Fruit fly (Drosophila melanogaster) whole organism, embryonic: ENCODE results near the gene CG42393.

Source experiments
- B-H1 ChIP-seq: fragments of 200-800 bp; sonication (Bioruptor generic); IDR thresholded peaks from 3 replicates; pipeline ENCODE4 v1.3.6; 2022; ENCODE audit warnings: missing biosample characterization, missing genetic modification characterization
- Blimp-1 ChIP-seq: fragments of 200-800 bp; sonication (Bioruptor generic); optimal IDR thresholded peaks from 3 replicates; lab custom pipeline; 2018; ENCODE audit warnings: missing biosample characterization, missing genetic modification characterization, mild to moderate bottlenecking, moderate library complexity, missing genetic modification reagents
- CG10267 ChIP-seq: fragments of 200-800 bp; sonication (Bioruptor generic); optimal IDR thresholded peaks from 2 replicates; lab custom pipeline; 2018; ENCODE audit warnings: missing biosample characterization, mild to moderate bottlenecking, missing genetic modification characterization, moderate library complexity
- CG12299 ChIP-seq: fragments of 200-800 bp; sonication (Bioruptor generic); optimal IDR thresholded peaks from 2 replicates; lab custom pipeline; 2018; ENCODE audit warnings: missing biosample characterization, mild to moderate bottlenecking, missing genetic modification characterization
- CG13123 ChIP-seq: fragments of 200-800 bp; sonication (Bioruptor generic); optimal IDR thresholded peaks from 2 replicates; lab custom pipeline; 2016; ENCODE audit warnings: missing biosample characterization, missing genetic modification characterization
- CG13296 ChIP-seq: fragments of 200-800 bp; sonication (Bioruptor generic); optimal IDR thresholded peaks from 3 replicates; lab custom pipeline; 2018; ENCODE audit warnings: missing biosample characterization, mild to moderate bottlenecking, missing genetic modification characterization
- CG14710 ChIP-seq: fragments of 200-800 bp; sonication (Bioruptor generic); optimal IDR thresholded peaks from 3 replicates; lab custom pipeline; 2019; ENCODE audit warnings: missing biosample characterization, mild to moderate bottlenecking, missing genetic modification characterization, moderate library complexity
- CG16815 ChIP-seq: fragments of 200-800 bp; sonication (Bioruptor generic); optimal IDR thresholded peaks from 3 replicates; lab custom pipeline; 2017; ENCODE audit warnings: missing biosample characterization, mild to moderate bottlenecking, missing genetic modification characterization
- CG16863 ChIP-seq: fragments of 200-800 bp; sonication (Bioruptor generic); optimal IDR thresholded peaks from 3 replicates; lab custom pipeline; 2016; ENCODE audit warnings: missing biosample characterization, missing genetic modification characterization
- CG2875 ChIP-seq: fragments of 200-800 bp; sonication (Bioruptor generic); optimal IDR thresholded peaks from 2 replicates; lab custom pipeline; 2017; ENCODE audit warnings: missing biosample characterization, mild to moderate bottlenecking, missing genetic modification characterization, missing genetic modification reagents
- CG4424 ChIP-seq: fragments of 200-800 bp; sonication (Bioruptor generic); optimal IDR thresholded peaks from 3 replicates; lab custom pipeline; 2016; ENCODE audit warnings: missing biosample characterization, missing genetic modification characterization
- CG4854 ChIP-seq: fragments of 200-800 bp; sonication (Bioruptor generic); optimal IDR thresholded peaks from 2 replicates; lab custom pipeline; 2016; ENCODE audit warnings: missing biosample characterization, missing genetic modification characterization, inconsistent platforms
- CG6689 ChIP-seq: fragments of 200-800 bp; sonication (Bioruptor generic); IDR thresholded peaks from 2 replicates; pipeline ENCODE4 v1.3.6; 2022; ENCODE audit warnings: missing biosample characterization, missing genetic modification characterization
- CG7839 ChIP-seq: fragments of 200-800 bp; sonication (Bioruptor generic); optimal IDR thresholded peaks from 3 replicates; lab custom pipeline; 2018; ENCODE audit warnings: missing biosample characterization, mild to moderate bottlenecking, missing genetic modification characterization, moderate library complexity
- E2f1 ChIP-seq: fragments of 200-800 bp; sonication (Bioruptor generic); IDR thresholded peaks from 2 replicates; pipeline ENCODE4 v1.3.6; 2022; ENCODE audit warnings: missing biosample characterization, missing genetic modification characterization
- Eip74EF ChIP-seq, 2 experiments: fragments of 200-800 bp in 1 of 2; fragments of >200 bp in 1 of 2; sonication (Bioruptor generic) in 1 of 2; optimal IDR thresholded peaks; 2 replicates each; lab custom pipeline; 2017 to 2019; ENCODE audit warnings: missing biosample characterization in 2 of 2, missing genetic modification characterization in 2 of 2, mild to moderate bottlenecking in 1 of 2, moderate library complexity in 1 of 2
- Elba2 ChIP-seq: fragments of 200-800 bp; sonication (Bioruptor generic); optimal IDR thresholded peaks from 3 replicates; lab custom pipeline; 2016; ENCODE audit warnings: missing biosample characterization, missing genetic modification characterization
- Hsf ChIP-seq: fragments of 200-800 bp; sonication (Bioruptor generic); optimal IDR thresholded peaks from 3 replicates; lab custom pipeline; 2016; ENCODE audit warnings: missing biosample characterization, missing genetic modification characterization
- Jarid2 ChIP-seq: fragments of 200-800 bp; sonication (Bioruptor generic); optimal IDR thresholded peaks from 3 replicates; lab custom pipeline; 2017; ENCODE audit warnings: mild to moderate bottlenecking, missing biosample characterization, missing genetic modification reagents, missing genetic modification characterization
- MTF-1 ChIP-seq: fragments of 200-800 bp; sonication (Bioruptor generic); optimal IDR thresholded peaks from 2 replicates; lab custom pipeline; 2018; ENCODE audit warnings: missing biosample characterization, mild to moderate bottlenecking, missing genetic modification characterization, borderline replicate concordance
- Mad ChIP-seq: fragments of 200-800 bp; sonication (Bioruptor generic); optimal IDR thresholded peaks from 2 replicates; lab custom pipeline; 2016; ENCODE audit warnings: missing biosample characterization, missing genetic modification characterization
- Mes4 ChIP-seq: fragments of 200-800 bp; sonication (Bioruptor generic); optimal IDR thresholded peaks from 2 replicates; lab custom pipeline; 2016; ENCODE audit warnings: missing biosample characterization, missing genetic modification characterization
- NK7.1 ChIP-seq: fragments of 200-800 bp; sonication (Bioruptor generic); optimal IDR thresholded peaks from 3 replicates; lab custom pipeline; 2016; ENCODE audit warnings: missing biosample characterization, missing genetic modification characterization
- Nf-YC ChIP-seq: fragments of 200-800 bp; optimal IDR thresholded peaks from 3 replicates; lab custom pipeline; 2019; ENCODE audit warnings: missing biosample characterization, mild to moderate bottlenecking, missing genetic modification characterization, moderate library complexity
- NfI ChIP-seq: fragments of 200-800 bp; sonication (Bioruptor generic); optimal IDR thresholded peaks from 3 replicates; lab custom pipeline; 2018; ENCODE audit warnings: missing biosample characterization, mild to moderate bottlenecking, missing genetic modification characterization, moderate library complexity
- Ptx1 ChIP-seq: fragments of 200-800 bp; sonication (Bioruptor generic); IDR thresholded peaks from 2 replicates; pipeline ENCODE4 v1.3.6; 2022; ENCODE audit warnings: missing biosample characterization, missing genetic modification characterization
- Side ChIP-seq: fragments of 200-800 bp; sonication (Bioruptor generic); optimal IDR thresholded peaks from 2 replicates; lab custom pipeline; 2016; ENCODE audit warnings: missing biosample characterization, missing genetic modification characterization
- Sin3A ChIP-seq: fragments of >200 bp; optimal IDR thresholded peaks from 2 replicates; lab custom pipeline; 2018
- Spps ChIP-seq: fragments of 200-800 bp; sonication (Bioruptor generic); optimal IDR thresholded peaks from 2 replicates; lab custom pipeline; 2018; ENCODE audit warnings: missing biosample characterization, mild to moderate bottlenecking, missing genetic modification characterization
- Taf1 ChIP-seq: fragments of 200-800 bp; sonication (Bioruptor generic); IDR thresholded peaks from 2 replicates; pipeline ENCODE4 v1.3.6; 2022; ENCODE audit warnings: missing biosample characterization, missing genetic modification characterization
- bab2 ChIP-seq: fragments of 200-800 bp; sonication (Bioruptor generic); optimal IDR thresholded peaks from 2 replicates; lab custom pipeline; 2016; ENCODE audit warnings: missing biosample characterization, missing genetic modification characterization
- bowl ChIP-seq: fragments of 200-800 bp; sonication (Bioruptor generic); IDR thresholded peaks from 2 replicates; pipeline ENCODE4 v1.3.6; 2022; ENCODE audit warnings: missing biosample characterization, missing genetic modification characterization
- caup ChIP-seq: fragments of 200-800 bp; sonication (Bioruptor generic); optimal IDR thresholded peaks from 3 replicates; lab custom pipeline; 2017; ENCODE audit warnings: missing biosample characterization, mild to moderate bottlenecking, missing genetic modification characterization, moderate library complexity; ENCODE audit not compliant: severe bottlenecking
- chinmo ChIP-seq: fragments of 200-800 bp; sonication (Bioruptor generic); IDR thresholded peaks from 4 replicates; pipeline ENCODE4 v1.3.6; 2022; ENCODE audit warnings: missing biosample characterization, missing genetic modification characterization; ENCODE audit not compliant: partially characterized antibody
- cwo ChIP-seq: fragments of 200-800 bp; sonication (Bioruptor generic); optimal IDR thresholded peaks from 3 replicates; lab custom pipeline; 2017; ENCODE audit warnings: missing biosample characterization, missing genetic modification characterization, mild to moderate bottlenecking, moderate library complexity, missing genetic modification reagents
- dan ChIP-seq: fragments of 200-800 bp; sonication (Bioruptor generic); IDR thresholded peaks from 2 replicates; pipeline ENCODE4 v1.3.6; 2022; ENCODE audit warnings: missing biosample characterization, missing genetic modification characterization
- dati ChIP-seq: fragments of 200-800 bp; sonication (Bioruptor generic); IDR thresholded peaks from 2 replicates; pipeline ENCODE4 v1.3.6; 2022; ENCODE audit warnings: missing biosample characterization, missing genetic modification characterization
- emc ChIP-seq: fragments of 200-800 bp; sonication (Bioruptor generic); optimal IDR thresholded peaks from 2 replicates; lab custom pipeline; 2016; ENCODE audit warnings: missing biosample characterization, missing genetic modification characterization
- gcm ChIP-seq: fragments of 200-800 bp; sonication (Bioruptor generic); optimal IDR thresholded peaks from 2 replicates; lab custom pipeline; 2019; ENCODE audit warnings: missing biosample characterization, mild to moderate bottlenecking, missing genetic modification characterization, moderate library complexity
- hkb ChIP-seq, 2 experiments: fragments of 200-800 bp in 1 of 2; fragments of >200 bp in 1 of 2; sonication (Bioruptor generic) in 1 of 2; IDR thresholded peaks in 1 of 2; optimal IDR thresholded peaks in 1 of 2; 2 replicates each; pipeline versions ENCODE4 v1.3.6 to Lab custom; 2017 to 2022; ENCODE audit warnings: missing biosample characterization in 1 of 2, missing genetic modification characterization in 1 of 2
- ken ChIP-seq: fragments of 200-800 bp; sonication (Bioruptor generic); IDR thresholded peaks from 3 replicates; pipeline ENCODE4 v1.3.6; 2022; ENCODE audit warnings: missing biosample characterization, missing genetic modification characterization
- nerfin-2 ChIP-seq: fragments of 200-800 bp; sonication (Bioruptor generic); IDR thresholded peaks from 2 replicates; pipeline ENCODE4 v1.3.6; 2022; ENCODE audit warnings: missing biosample characterization, missing genetic modification characterization; ENCODE audit not compliant: partially characterized antibody
- p53 ChIP-seq: fragments of 200-800 bp; sonication (Bioruptor generic); optimal IDR thresholded peaks from 2 replicates; lab custom pipeline; 2016; ENCODE audit warnings: missing biosample characterization, missing genetic modification characterization
- scrt ChIP-seq: fragments of 200-800 bp; sonication (Bioruptor generic); optimal IDR thresholded peaks from 2 replicates; lab custom pipeline; 2018; ENCODE audit warnings: missing biosample characterization, mild to moderate bottlenecking, missing genetic modification characterization, moderate library complexity
- sqz ChIP-seq: fragments of 200-800 bp; sonication (Bioruptor generic); optimal IDR thresholded peaks from 3 replicates; lab custom pipeline; 2018; ENCODE audit warnings: missing biosample characterization, mild to moderate bottlenecking, missing genetic modification characterization
- unpg ChIP-seq: fragments of 200-800 bp; sonication (Bioruptor generic); optimal IDR thresholded peaks from 3 replicates; lab custom pipeline; 2018; ENCODE audit warnings: missing biosample characterization, mild to moderate bottlenecking, missing genetic modification characterization, moderate library complexity
- vfl ChIP-seq: fragments of 200-800 bp; sonication (Bioruptor generic); optimal IDR thresholded peaks from 2 replicates; lab custom pipeline; 2016; ENCODE audit warnings: missing biosample characterization, missing genetic modification characterization
- zfh2 ChIP-seq: fragments of 200-800 bp; sonication (Bioruptor generic); optimal IDR thresholded peaks from 2 replicates; lab custom pipeline; 2016; ENCODE audit warnings: missing biosample characterization, missing genetic modification characterization

CG42393 gene

DNA sequence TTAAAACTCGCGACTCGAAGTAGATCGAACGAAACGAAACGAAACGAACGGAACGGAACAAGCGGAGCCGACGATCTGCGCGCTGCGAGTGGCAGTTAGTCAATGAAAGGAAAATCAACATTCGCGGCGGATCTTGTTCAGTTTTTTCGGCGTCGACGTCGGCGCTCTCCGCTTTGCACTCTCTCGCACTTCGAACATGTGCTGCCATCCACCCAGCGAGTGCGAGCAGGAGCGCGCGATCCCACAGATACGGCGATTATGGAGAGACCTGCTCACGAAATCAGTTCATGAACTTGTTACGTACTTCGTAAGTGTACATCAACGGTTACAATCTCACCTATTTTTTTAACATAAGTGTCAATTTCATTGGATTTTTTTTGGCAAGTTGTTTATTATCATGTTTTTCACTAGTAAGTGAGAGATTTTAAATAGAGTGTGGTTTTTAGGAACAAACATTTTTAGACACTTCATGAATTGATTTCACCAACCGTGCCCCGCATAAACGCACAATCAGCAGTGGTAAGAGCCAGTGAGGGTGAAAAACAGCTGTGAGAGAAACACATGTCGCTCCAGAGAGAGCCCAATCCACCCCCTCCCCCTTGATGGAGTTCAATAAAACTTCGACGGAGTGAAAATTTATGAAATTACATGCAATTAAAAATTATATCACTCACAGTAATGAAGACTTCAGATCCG is 43.0 kb upstream of the CG42393 start (continued):
- TF ChIP-seq nerfin-2 (GFP tag; lab: Robert Waterston, UW): no peak; the same call in 1 of the 2 replicates
- TF ChIP-seq p53 (GFP tag; lab: Kevin White, UChicago): peak; percentile 55
- TF ChIP-seq dati: 0 out of 2 replicates have a peak, but pooled peaks have one; percentile 12
- peak; percentile 88 for TF ChIP-seq NfI
- peak; percentile 60 for TF ChIP-seq MTF-1 (GFP tag; lab: Kevin White, UChicago)
- peak; percentile 90 for TF ChIP-seq Spps (tag; lab: Kevin White, UChicago)
- TF ChIP-seq vfl: peak; percentile 72
- peak; percentile 35; the same call in 2 of the 3 replicates for TF ChIP-seq ken (GFP tag; lab: Robert Waterston, UW)
- peak; percentile 91 for TF ChIP-seq unpg
- peak; percentile 94 for TF ChIP-seq CG6689
- TF ChIP-seq NK7.1: peak; percentile 95
- peak; percentile 91 for TF ChIP-seq Blimp-1 (GFP tag; lab: Kevin White, UChicago)
- peak; percentile 92 for TF ChIP-seq Hsf (GFP tag; lab: Kevin White, UChicago)
- no peak for TF ChIP-seq Sin3A
- peak; percentile 91 for TF ChIP-seq cwo (GFP tag; lab: Kevin White, UChicago)
- TF ChIP-seq gcm (GFP tag; lab: Kevin White, UChicago): peak; percentile 95
- peak; percentile 85 for TF ChIP-seq zfh2 (GFP tag; lab: Kevin White, UChicago)
- TF ChIP-seq CG16863 (GFP tag; lab: Kevin White, UChicago): peak; percentile 94
- peak; percentile 96 for TF ChIP-seq CG14710 (tag; lab: Kevin White, UChicago)
- peak; percentile 88 for TF ChIP-seq Nf-YC (tag; lab: Kevin White, UChicago)
- peak; percentile 94 for TF ChIP-seq Mes4 (GFP tag; lab: Kevin White, UChicago)
- peak; percentile 92 for TF ChIP-seq Mad (GFP tag; lab: Kevin White, UChicago)
- peak; percentile 96 for TF ChIP-seq Side (GFP tag; lab: Kevin White, UChicago)
- peak; percentile 94 for TF ChIP-seq CG10267 (tag; lab: Kevin White, UChicago)
- peak; percentile 91 for TF ChIP-seq sqz (GFP tag; lab: Kevin White, UChicago)
- peak; percentile 94 for TF ChIP-seq CG4424 (GFP tag; lab: Kevin White, UChicago)
- TF ChIP-seq dan (GFP tag; lab: Robert Waterston, UW): no peak; the same call in 1 of the 2 replicates
- peak; percentile 28 for TF ChIP-seq hkb (optimal IDR thresholded peaks at IDR 0.05; lab: Kevin White, UChicago)
- TF ChIP-seq hkb (GFP tag; IDR thresholded peaks at IDR 0.05; lab: Robert Waterston, UW): peak; percentile 93
- TF ChIP-seq caup (GFP tag; lab: Kevin White, UChicago): peak; percentile 93
- peak; percentile 89 for TF ChIP-seq Ptx1 (GFP tag; lab: Robert Waterston, UW)
- TF ChIP-seq CG13296 (GFP tag; lab: Kevin White, UChicago): peak; percentile 95
- peak; percentile 82 for TF ChIP-seq E2f1 (GFP tag; lab: Robert Waterston, UW)
- TF ChIP-seq Eip74EF (GFP tag; optimal IDR thresholded peaks at IDR 0.05; lab: Kevin White, UChicago): peak; percentile 29 to 92
- TF ChIP-seq bab2 (GFP tag; lab: Kevin White, UChicago): peak; percentile 91
- peak; percentile 65; the same call in 2 of the 4 replicates for TF ChIP-seq chinmo (GFP tag; lab: Robert Waterston, UW)
- TF ChIP-seq CG2875 (GFP tag; lab: Kevin White, UChicago): peak; percentile 83
- TF ChIP-seq CG4854 (GFP tag; lab: Kevin White, UChicago): peak; percentile 89
- TF ChIP-seq B-H1 (GFP tag; lab: Robert Waterston, UW): peak; percentile 74
- TF ChIP-seq Jarid2 (GFP tag; lab: Kevin White, UChicago): peak; percentile 96
- TF ChIP-seq emc (GFP tag; lab: Kevin White, UChicago): peak; percentile 75
- TF ChIP-seq CG13123 (GFP tag; lab: Kevin White, UChicago): peak; percentile 84
- TF ChIP-seq Elba2 (GFP tag; lab: Kevin White, UChicago): peak; percentile 2
- peak; percentile 70 for TF ChIP-seq Taf1
- TF ChIP-seq CG12299 (tag; lab: Kevin White, UChicago): peak; percentile 90
- TF ChIP-seq CG7839 (tag; lab: Kevin White, UChicago): peak; percentile 95
- peak; percentile 83 for TF ChIP-seq CG16815
- TF ChIP-seq bowl: peak; percentile 70
- TF ChIP-seq scrt: peak; percentile 92
